Fruit fly (Drosophila melanogaster) whole organism, embryonic: ENCODE data around the gene stops.

Source experiments
- Adf1 ChIP-seq: fragments of 200-800 bp; sonication (Bioruptor generic); IDR thresholded peaks from 2 replicates; pipeline ENCODE4 v1.3.6; 2022; ENCODE audit warnings: missing biosample characterization, missing genetic modification characterization
- BEAF-32 ChIP-seq: fragments of 200-800 bp; sonication (Bioruptor generic); optimal IDR thresholded peaks from 3 replicates; lab custom pipeline; 2017; ENCODE audit warnings: missing biosample characterization, missing genetic modification characterization, mild to moderate bottlenecking, moderate library complexity, missing genetic modification reagents
- CG10979 ChIP-seq: fragments of 200-800 bp; sonication (Bioruptor generic); optimal IDR thresholded peaks from 2 replicates; lab custom pipeline; 2018; ENCODE audit warnings: missing biosample characterization, mild to moderate bottlenecking, missing genetic modification characterization, moderate library complexity
- CG12236 ChIP-seq: fragments of 200-800 bp; sonication (Bioruptor generic); optimal IDR thresholded peaks from 2 replicates; lab custom pipeline; 2016; ENCODE audit warnings: missing biosample characterization, missing genetic modification characterization
- CG12942 ChIP-seq: fragments of 200-800 bp; sonication (Bioruptor generic); optimal IDR thresholded peaks from 3 replicates; lab custom pipeline; 2016; ENCODE audit warnings: missing biosample characterization, missing genetic modification characterization
- CG14050 ChIP-seq: fragments of 200-800 bp; sonication (Bioruptor generic); IDR thresholded peaks from 3 replicates; pipeline ENCODE4 v1.3.6; 2022; ENCODE audit warnings: missing biosample characterization, missing genetic modification characterization
- CG17568 ChIP-seq: fragments of 200-800 bp; sonication (Bioruptor generic); optimal IDR thresholded peaks from 2 replicates; lab custom pipeline; 2018; ENCODE audit warnings: missing biosample characterization, mild to moderate bottlenecking, missing genetic modification characterization, moderate library complexity
- CG17912 ChIP-seq: fragments of 200-800 bp; sonication (Bioruptor generic); optimal IDR thresholded peaks from 2 replicates; lab custom pipeline; 2018; ENCODE audit warnings: missing biosample characterization, mild to moderate bottlenecking, missing genetic modification characterization
- CG18476 ChIP-seq: fragments of 200-800 bp; sonication (Bioruptor generic); optimal IDR thresholded peaks from 2 replicates; lab custom pipeline; 2016; ENCODE audit warnings: missing biosample characterization, mild to moderate bottlenecking, missing genetic modification characterization
- CG2199 ChIP-seq: fragments of 200-800 bp; sonication (Bioruptor generic); IDR thresholded peaks from 3 replicates; pipeline ENCODE4 v1.3.6; 2022; ENCODE audit warnings: missing biosample characterization, missing genetic modification characterization
- CG2712 ChIP-seq: fragments of 200-800 bp; optimal IDR thresholded peaks from 3 replicates; lab custom pipeline; 2019; ENCODE audit warnings: missing biosample characterization, mild to moderate bottlenecking, missing genetic modification characterization, moderate library complexity
- CG31224 ChIP-seq: fragments of 200-800 bp; sonication (Bioruptor generic); IDR thresholded peaks from 2 replicates; pipeline ENCODE4 v1.3.6; 2022; ENCODE audit warnings: missing biosample characterization, missing genetic modification characterization
- CG31365 ChIP-seq: fragments of 200-800 bp; sonication (Bioruptor generic); optimal IDR thresholded peaks from 2 replicates; lab custom pipeline; 2018; ENCODE audit warnings: missing biosample characterization, mild to moderate bottlenecking, missing genetic modification characterization
- CG32772 ChIP-seq: fragments of 200-800 bp; sonication (Bioruptor generic); IDR thresholded peaks from 2 replicates; pipeline ENCODE4 v1.3.6; 2022; ENCODE audit warnings: missing biosample characterization, missing genetic modification characterization
- CG34224 ChIP-seq: fragments of 200-800 bp; sonication (Bioruptor generic); IDR thresholded peaks from 3 replicates; pipeline ENCODE4 v1.3.6; 2022; ENCODE audit warnings: missing biosample characterization, missing genetic modification characterization; ENCODE audit not compliant: partially characterized antibody
- CG42726 ChIP-seq: fragments of 200-800 bp; sonication (Bioruptor generic); IDR thresholded peaks from 2 replicates; pipeline ENCODE4 v1.3.6; 2022; ENCODE audit warnings: missing biosample characterization, missing genetic modification characterization; ENCODE audit not compliant: partially characterized antibody
- CG4707 ChIP-seq: fragments of 200-800 bp; sonication (Bioruptor generic); optimal IDR thresholded peaks from 2 replicates; lab custom pipeline; 2018; ENCODE audit warnings: missing biosample characterization, mild to moderate bottlenecking, missing genetic modification characterization, moderate library complexity
- CG6272 ChIP-seq: fragments of 200-800 bp; sonication (Bioruptor generic); IDR thresholded peaks from 2 replicates; pipeline ENCODE4 v1.3.6; 2022; ENCODE audit warnings: missing biosample characterization, missing genetic modification characterization
- CG6654 ChIP-seq: fragments of 200-800 bp; sonication (Bioruptor generic); optimal IDR thresholded peaks from 2 replicates; lab custom pipeline; 2017; ENCODE audit warnings: missing biosample characterization, mild to moderate bottlenecking, missing genetic modification characterization
- CG6689 ChIP-seq: fragments of 200-800 bp; sonication (Bioruptor generic); IDR thresholded peaks from 2 replicates; pipeline ENCODE4 v1.3.6; 2022; ENCODE audit warnings: missing biosample characterization, missing genetic modification characterization
- CG7372 ChIP-seq: fragments of 200-800 bp; sonication (Bioruptor generic); IDR thresholded peaks from 2 replicates; pipeline ENCODE4 v1.3.6; 2022; ENCODE audit warnings: missing biosample characterization, missing genetic modification characterization
- CG7987 ChIP-seq: fragments of 200-800 bp; sonication (Bioruptor generic); optimal IDR thresholded peaks from 2 replicates; lab custom pipeline; 2018; ENCODE audit warnings: missing biosample characterization, mild to moderate bottlenecking, missing genetic modification characterization, moderate library complexity
- CG8089 ChIP-seq: fragments of 200-800 bp; sonication (Bioruptor generic); optimal IDR thresholded peaks from 3 replicates; lab custom pipeline; 2016; ENCODE audit warnings: missing biosample characterization, missing genetic modification characterization
- CHES-1-like ChIP-seq: fragments of 200-800 bp; sonication (Bioruptor generic); optimal IDR thresholded peaks from 2 replicates; lab custom pipeline; 2016; ENCODE audit warnings: missing biosample characterization, missing genetic modification characterization
- CoRest ChIP-seq: fragments of 200-800 bp; sonication (Bioruptor generic); optimal IDR thresholded peaks from 3 replicates; lab custom pipeline; 2018; ENCODE audit warnings: missing biosample characterization, mild to moderate bottlenecking, missing genetic modification characterization, moderate library complexity
- D ChIP-seq, 2 experiments: fragments of 200-800 bp in 1 of 2; fragments of >200 bp in 1 of 2; sonication (Bioruptor generic) in 1 of 2; optimal IDR thresholded peaks; 2 replicates in 1 of 2; 3 replicates in 1 of 2; lab custom pipeline; 2017; ENCODE audit warnings: mild to moderate bottlenecking in 1 of 2, missing biosample characterization in 1 of 2, missing genetic modification characterization in 1 of 2, missing genetic modification reagents in 1 of 2
- D19A ChIP-seq: fragments of 200-800 bp; optimal IDR thresholded peaks from 3 replicates; lab custom pipeline; 2019; ENCODE audit warnings: missing biosample characterization, mild to moderate bottlenecking, missing genetic modification characterization, moderate library complexity
- GATAe ChIP-seq: fragments of 200-800 bp; sonication (Bioruptor generic); conservative IDR thresholded peaks from 2 replicates; pipeline ENCODE4 v1.3.6; 2022; ENCODE audit warnings: missing biosample characterization, missing genetic modification characterization
- H15 ChIP-seq: fragments of 200-800 bp; sonication (Bioruptor generic); IDR thresholded peaks from 3 replicates; pipeline ENCODE4 v1.3.6; 2022; ENCODE audit warnings: missing biosample characterization, missing genetic modification characterization
- Lim3 ChIP-seq: fragments of 200-800 bp; sonication (Bioruptor generic); IDR thresholded peaks from 2 replicates; pipeline ENCODE4 v1.3.6; 2022; ENCODE audit warnings: missing biosample characterization, missing genetic modification characterization
- Optix ChIP-seq: fragments of 200-800 bp; sonication (Bioruptor generic); IDR thresholded peaks from 3 replicates; pipeline ENCODE4 v1.3.6; 2022; ENCODE audit warnings: missing biosample characterization, missing genetic modification characterization
- Ptx1 ChIP-seq: fragments of 200-800 bp; sonication (Bioruptor generic); IDR thresholded peaks from 2 replicates; pipeline ENCODE4 v1.3.6; 2022; ENCODE audit warnings: missing biosample characterization, missing genetic modification characterization
- Side ChIP-seq: fragments of 200-800 bp; sonication (Bioruptor generic); optimal IDR thresholded peaks from 2 replicates; lab custom pipeline; 2016; ENCODE audit warnings: missing biosample characterization, missing genetic modification characterization
- Sox102F ChIP-seq: fragments of 200-800 bp; sonication (Bioruptor generic); optimal IDR thresholded peaks from 2 replicates; lab custom pipeline; 2018; ENCODE audit warnings: missing biosample characterization, mild to moderate bottlenecking, missing genetic modification characterization, moderate library complexity
- bigmax ChIP-seq: fragments of 200-800 bp; sonication (Bioruptor generic); optimal IDR thresholded peaks from 2 replicates; lab custom pipeline; 2018; ENCODE audit warnings: missing biosample characterization, mild to moderate bottlenecking, missing genetic modification characterization
- bowl ChIP-seq: fragments of 200-800 bp; sonication (Bioruptor generic); IDR thresholded peaks from 2 replicates; pipeline ENCODE4 v1.3.6; 2022; ENCODE audit warnings: missing biosample characterization, missing genetic modification characterization
- disco-r ChIP-seq: fragments of 200-800 bp; sonication (Bioruptor generic); optimal IDR thresholded peaks from 2 replicates; lab custom pipeline; 2016; ENCODE audit warnings: missing biosample characterization, missing genetic modification characterization
- dpn ChIP-seq, 2 experiments: fragments of 200-800 bp; sonication (Bioruptor generic); optimal IDR thresholded peaks; 3 replicates each; lab custom pipeline; 2016; ENCODE audit warnings: missing biosample characterization in 2 of 2, missing genetic modification characterization in 2 of 2
- ftz-f1 ChIP-seq: fragments of 200-800 bp; sonication (Bioruptor generic); optimal IDR thresholded peaks from 2 replicates; lab custom pipeline; 2016; ENCODE audit warnings: missing biosample characterization, missing genetic modification characterization
- knrl ChIP-seq: fragments of 200-800 bp; sonication (Bioruptor generic); IDR thresholded peaks from 3 replicates; pipeline ENCODE4 v1.3.6; 2022; ENCODE audit warnings: missing biosample characterization, missing genetic modification characterization; ENCODE audit not compliant: partially characterized antibody
- lab ChIP-seq: fragments of 200-800 bp; sonication (Bioruptor generic); optimal IDR thresholded peaks from 3 replicates; lab custom pipeline; 2017; ENCODE audit warnings: missing biosample characterization, missing genetic modification characterization, mild to moderate bottlenecking, moderate library complexity, missing genetic modification reagents
- nerfin-1 ChIP-seq: fragments of 200-800 bp; sonication (Bioruptor generic); optimal IDR thresholded peaks from 3 replicates; lab custom pipeline; 2019; ENCODE audit warnings: missing biosample characterization, mild to moderate bottlenecking, missing genetic modification characterization, moderate library complexity
- pho ChIP-seq: fragments of 200-800 bp; sonication (Bioruptor generic); optimal IDR thresholded peaks from 2 replicates; lab custom pipeline; 2016; ENCODE audit warnings: missing biosample characterization, missing genetic modification characterization
- sd ChIP-seq: fragments of 200-800 bp; sonication (Bioruptor generic); optimal IDR thresholded peaks from 3 replicates; lab custom pipeline; 2018; ENCODE audit warnings: missing biosample characterization, mild to moderate bottlenecking, missing genetic modification characterization, moderate library complexity
- sens ChIP-seq: fragments of 200-800 bp; sonication (Bioruptor generic); peaks from one replicate; lab custom pipeline; 2016; ENCODE audit warnings: missing biosample characterization, missing genetic modification characterization
- sisA ChIP-seq: fragments of 200-800 bp; sonication (Bioruptor generic); IDR thresholded peaks from 2 replicates; pipeline ENCODE4 v1.3.6; 2022; ENCODE audit warnings: missing biosample characterization, missing genetic modification characterization
- so ChIP-seq: fragments of 200-800 bp; sonication (Bioruptor generic); IDR thresholded peaks from 3 replicates; pipeline ENCODE4 v1.3.6; 2022; ENCODE audit warnings: missing biosample characterization, missing genetic modification characterization
- ssp ChIP-seq: fragments of 200-800 bp; sonication (Bioruptor generic); IDR thresholded peaks from 2 replicates; pipeline ENCODE4 v1.3.6; 2022; ENCODE audit warnings: missing biosample characterization, missing genetic modification characterization
- stwl ChIP-seq: fragments of 200-800 bp; sonication (Bioruptor generic); optimal IDR thresholded peaks from 3 replicates; lab custom pipeline; 2018; ENCODE audit warnings: missing biosample characterization, mild to moderate bottlenecking, missing genetic modification characterization, moderate library complexity
- trh ChIP-seq: fragments of 200-800 bp; sonication (Bioruptor generic); optimal IDR thresholded peaks from 2 replicates; lab custom pipeline; 2016; ENCODE audit warnings: missing biosample characterization, missing genetic modification characterization
- wor ChIP-seq: fragments of 200-800 bp; sonication (Bioruptor generic); IDR thresholded peaks from 2 replicates; pipeline ENCODE4 v1.3.6; 2022; ENCODE audit warnings: missing biosample characterization, missing genetic modification characterization

The stops gene

dm6 chr3R:31168968-31169367, at the start of gene stops (continued):
- TF ChIP-seq CG6654 (GFP tag; lab: Kevin White, UChicago): no peak
- no peak for TF ChIP-seq CG10979
- TF ChIP-seq wor (GFP tag; lab: Robert Waterston, UW): no peak
- TF ChIP-seq sd: no peak
- TF ChIP-seq sens: peak; percentile 90
- TF ChIP-seq knrl (GFP tag; lab: Robert Waterston, UW): no peak
- 0 out of 2 replicates have a peak, but pooled peaks have one; percentile 26 for TF ChIP-seq CG6689 (GFP tag; lab: Robert Waterston, UW)
- TF ChIP-seq BEAF-32 (GFP tag; lab: Kevin White, UChicago): no peak
- 0 out of 3 replicates have a peak, but pooled peaks have one; percentile 12 for TF ChIP-seq Optix
- TF ChIP-seq CG8089 (GFP tag; lab: Kevin White, UChicago): peak; percentile 31
- 0 out of 3 replicates have a peak, but pooled peaks have one; percentile 19 for TF ChIP-seq CG14050 (GFP tag; lab: Robert Waterston, UW)
- no peak for TF ChIP-seq bowl (GFP tag; lab: Robert Waterston, UW)
- TF ChIP-seq D19A (tag; lab: Kevin White, UChicago): no peak
- no peak for TF ChIP-seq CG7372 (GFP tag; lab: Robert Waterston, UW)
- no peak for TF ChIP-seq CG6272 (GFP tag; lab: Robert Waterston, UW)
- TF ChIP-seq CG12942 (GFP tag; lab: Kevin White, UChicago): peak; percentile 42
- TF ChIP-seq CG17912: no peak
- no peak for TF ChIP-seq H15 (GFP tag; lab: Robert Waterston, UW)
- TF ChIP-seq GATAe (GFP tag; lab: Robert Waterston, UW): no peak
- TF ChIP-seq CG31224 (GFP tag; lab: Robert Waterston, UW): no peak
- TF ChIP-seq Sox102F (GFP tag; lab: Kevin White, UChicago): peak; percentile 15
- no peak for TF ChIP-seq CoRest (tag; lab: Kevin White, UChicago)
- TF ChIP-seq CG31365: peak; percentile 58
- TF ChIP-seq ftz-f1 (GFP tag; lab: Kevin White, UChicago): no peak
- peak; percentile 29 for TF ChIP-seq trh (GFP tag; lab: Kevin White, UChicago)
- TF ChIP-seq bigmax (GFP tag; lab: Kevin White, UChicago): peak; percentile 17
- TF ChIP-seq Lim3 (GFP tag; lab: Robert Waterston, UW): no peak
- no peak for TF ChIP-seq stwl (tag; lab: Kevin White, UChicago)
- peak; percentile 43 for TF ChIP-seq CG18476 (GFP tag; lab: Kevin White, UChicago)
- TF ChIP-seq CG12236: peak; percentile 40
- no peak for TF ChIP-seq D (optimal IDR thresholded peaks at IDR 0.05; lab: Kevin White, UChicago)
- TF ChIP-seq D (GFP tag; optimal IDR thresholded peaks at IDR 0.05; lab: Kevin White, UChicago): peak; percentile 19
- no peak for TF ChIP-seq CG42726 (GFP tag; lab: Robert Waterston, UW)
- peak; percentile 51 for TF ChIP-seq CG4707 (GFP tag; lab: Kevin White, UChicago)
- peak in 1 of 2 experiments; percentile 34 for TF ChIP-seq dpn (GFP tag; optimal IDR thresholded peaks at IDR 0.05; lab: Kevin White, UChicago)
- no peak for TF ChIP-seq CHES-1-like (GFP tag; lab: Kevin White, UChicago)
- TF ChIP-seq CG7987 (GFP tag; lab: Kevin White, UChicago): peak; percentile 65
- no peak for TF ChIP-seq sisA (GFP tag; lab: Robert Waterston, UW)
- TF ChIP-seq pho (GFP tag; lab: Kevin White, UChicago): peak; percentile 18
- peak; percentile 33 for TF ChIP-seq lab
- no peak for TF ChIP-seq disco-r (GFP tag; lab: Kevin White, UChicago)
- no peak for TF ChIP-seq so
- TF ChIP-seq CG32772 (GFP tag; lab: Robert Waterston, UW): no peak
- TF ChIP-seq CG2199 (GFP tag; lab: Robert Waterston, UW): no peak
- no peak for TF ChIP-seq CG34224 (GFP tag; lab: Robert Waterston, UW)
- TF ChIP-seq nerfin-1 (tag; lab: Kevin White, UChicago): peak; percentile 20
- TF ChIP-seq Adf1: no peak
- TF ChIP-seq CG2712 (tag; lab: Kevin White, UChicago): no peak
- TF ChIP-seq Side: no peak
- TF ChIP-seq Ptx1: no peak
- no peak for TF ChIP-seq ssp
- TF ChIP-seq CG17568 (GFP tag; lab: Kevin White, UChicago): peak; percentile 47
